Worm (Caenorhabditis elegans) whole organism, L1 larva: ENCODE results near the gene C09F9.2.

Experiments
- dpl-1 ChIP-seq, 3 experiments: fragments of 150-350 bp in 2 of 3; sonication (generic microtip) in 1 of 3; optimal IDR thresholded peaks; 2 replicates each; lab custom pipeline; 2014 to 2017; ENCODE audit warnings: missing biosample characterization in 3 of 3, missing genetic modification characterization in 3 of 3, missing genetic modification reagents in 3 of 3
- egl-27 ChIP-seq, 2 experiments: fragments of 150-350 bp in 1 of 2; sonication (generic microtip); optimal IDR thresholded peaks; 3 replicates each; lab custom pipeline; 2017 to 2018; ENCODE audit warnings: missing biosample characterization in 2 of 2, missing genetic modification characterization in 2 of 2, missing genetic modification reagents in 2 of 2
- elt-3 ChIP-seq, 6 experiments: fragments of 150-350 bp in 1 of 6; sonication (generic microtip); optimal IDR thresholded peaks; 2 replicates each; lab custom pipeline; 2017 to 2018; ENCODE audit warnings: missing biosample characterization in 6 of 6, missing genetic modification characterization in 6 of 6, inconsistent platforms in 1 of 6
- fkh-10 ChIP-seq: sonication (generic microtip); optimal IDR thresholded peaks from 2 replicates; lab custom pipeline; 2017; ENCODE audit warnings: missing biosample characterization, missing genetic modification reagents, missing genetic modification characterization
- lin-39 ChIP-seq: fragments of 150-350 bp; optimal IDR thresholded peaks from 2 replicates; lab custom pipeline; 2014; ENCODE audit warnings: missing biosample characterization, missing genetic modification reagents, missing genetic modification characterization
- lsy-2 ChIP-seq, 2 experiments: fragments of 150-350 bp; optimal IDR thresholded peaks; 2 replicates each; lab custom pipeline; 2014; ENCODE audit warnings: missing biosample characterization in 2 of 2, missing genetic modification characterization in 2 of 2
- nhr-237 ChIP-seq: fragments of 150-350 bp; optimal IDR thresholded peaks from 2 replicates; lab custom pipeline; 2014; ENCODE audit warnings: missing biosample characterization, missing genetic modification characterization
- nhr-77 ChIP-seq: fragments of 150-350 bp; optimal IDR thresholded peaks from 2 replicates; lab custom pipeline; 2014; ENCODE audit warnings: missing biosample characterization, missing genetic modification characterization
- pax-3 ChIP-seq: fragments of 200-800 bp; sonication (Bioruptor generic); optimal IDR thresholded peaks from 2 replicates; lab custom pipeline; 2018; ENCODE audit warnings: mild to moderate bottlenecking, missing genetic modification characterization, moderate library complexity, missing compliant biosample characterization
- pqm-1 ChIP-seq: sonication (generic microtip); optimal IDR thresholded peaks from 3 replicates; lab custom pipeline; 2017; ENCODE audit warnings: missing biosample characterization, missing genetic modification characterization
- rnt-1 ChIP-seq: sonication (generic microtip); optimal IDR thresholded peaks from 2 replicates; lab custom pipeline; 2016; ENCODE audit warnings: mild to moderate bottlenecking, missing genetic modification characterization, moderate library complexity, missing compliant biosample characterization
- unc-62 ChIP-seq: fragments of 150-350 bp; optimal IDR thresholded peaks from 2 replicates; lab custom pipeline; 2014; ENCODE audit warnings: missing biosample characterization, missing genetic modification reagents, missing genetic modification characterization
- zag-1 ChIP-seq: fragments of 150-350 bp; optimal IDR thresholded peaks from 2 replicates; lab custom pipeline; 2014; ENCODE audit warnings: missing biosample characterization, missing genetic modification characterization
- zip-4 ChIP-seq: fragments of 200-800 bp; sonication (Bioruptor generic); optimal IDR thresholded peaks from 2 replicates; lab custom pipeline; 2018; ENCODE audit warnings: mild to moderate bottlenecking, missing genetic modification characterization, moderate library complexity, missing compliant biosample characterization

DNA sequence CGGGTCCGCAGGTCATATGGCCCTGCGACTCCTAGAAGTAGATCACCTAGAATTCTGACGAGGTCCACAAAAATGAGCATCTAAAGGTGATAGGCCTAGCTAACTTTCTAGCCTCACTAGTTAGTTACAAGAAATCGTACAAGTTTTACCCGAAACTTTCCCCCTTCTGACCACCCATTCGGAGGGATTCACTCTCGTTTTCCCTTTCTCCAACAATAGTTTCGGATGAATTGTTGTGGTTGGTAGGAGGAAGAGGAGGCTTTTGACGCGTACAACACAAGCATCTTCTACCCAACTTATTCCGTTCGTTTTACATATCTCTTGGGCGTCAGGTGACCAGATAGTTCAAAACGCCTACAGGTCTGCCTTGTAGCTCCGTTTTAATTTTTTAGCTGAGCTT lies 3.7 kb upstream of the C09F9.2 start:
- TF ChIP-seq egl-27 (tag; optimal IDR thresholded peaks at IDR 0.05; lab: Kevin White, UChicago) (no peak), lin-39 (tag; lab: Kevin White, UChicago) (no peak), zip-4 (GFP tag; lab: Kevin White, UChicago) (no peak), pax-3 (no peak), fkh-10 (no peak), rnt-1 (tag; lab: Kevin White, UChicago) (no peak), elt-3 (tag; optimal IDR thresholded peaks at IDR 0.05; lab: Kevin White, UChicago) (no peak), nhr-77 (tag; lab: Kevin White, UChicago) (no peak), lsy-2 (tag; optimal IDR thresholded peaks at IDR 0.05; lab: Kevin White, UChicago) (no peak), nhr-237 (tag; lab: Kevin White, UChicago) (no peak), zag-1 (tag; lab: Kevin White, UChicago) (no peak), pqm-1 (tag; lab: Kevin White, UChicago) (no peak), dpl-1 (GFP tag; optimal IDR thresholded peaks at IDR 0.05; lab: Kevin White, UChicago) (no peak), unc-62 (GFP tag; lab: Kevin White, UChicago) (no peak)
